Worm (Caenorhabditis elegans) whole organism, L4/young adult: Measurements from ENCODE around the gene npr-25.

ENCODE experiments used
- W03F9.2 ChIP-seq: fragments of 150-350 bp; optimal IDR thresholded peaks from 2 replicates; lab custom pipeline; 2014; ENCODE audit warnings: missing biosample characterization, missing genetic modification characterization
- dao-5 ChIP-seq: sonication (generic microtip); optimal IDR thresholded peaks from 2 replicates; lab custom pipeline; 2016; ENCODE audit warnings: missing genotype, missing genetic modification characterization, moderate library complexity, missing compliant biosample characterization
- him-1 ChIP-seq: sonication (generic microtip); optimal IDR thresholded peaks from 2 replicates; lab custom pipeline; 2016; ENCODE audit warnings: missing genotype, missing genetic modification reagents, missing genetic modification characterization, missing compliant biosample characterization

- TF ChIP-seq him-1 (tag; lab: Kevin White, UChicago) (no peak), W03F9.2 (tag; lab: Kevin White, UChicago) (no peak), dao-5 (no peak)
These were observed 7.9 kb downstream of the npr-25 start for ce11 chrV:11344816-11345336.
